Fruit fly (Drosophila melanogaster) whole organism: ENCODE measurements around the gene TfIIA-S.

Source experiments
- EcR ChIP-seq, 2 experiments: fragments of >200 bp; optimal IDR thresholded peaks; 2 replicates each; lab custom pipeline; 2017; ENCODE audit warnings: missing biosample characterization in 2 of 2, missing genetic modification characterization in 2 of 2, missing genetic modification reagents in 2 of 2
- usp ChIP-seq: fragments of >200 bp; optimal IDR thresholded peaks from 2 replicates; lab custom pipeline; 2017; ENCODE audit warnings: missing biosample characterization, missing genetic modification characterization, mixed read lengths

DNA sequence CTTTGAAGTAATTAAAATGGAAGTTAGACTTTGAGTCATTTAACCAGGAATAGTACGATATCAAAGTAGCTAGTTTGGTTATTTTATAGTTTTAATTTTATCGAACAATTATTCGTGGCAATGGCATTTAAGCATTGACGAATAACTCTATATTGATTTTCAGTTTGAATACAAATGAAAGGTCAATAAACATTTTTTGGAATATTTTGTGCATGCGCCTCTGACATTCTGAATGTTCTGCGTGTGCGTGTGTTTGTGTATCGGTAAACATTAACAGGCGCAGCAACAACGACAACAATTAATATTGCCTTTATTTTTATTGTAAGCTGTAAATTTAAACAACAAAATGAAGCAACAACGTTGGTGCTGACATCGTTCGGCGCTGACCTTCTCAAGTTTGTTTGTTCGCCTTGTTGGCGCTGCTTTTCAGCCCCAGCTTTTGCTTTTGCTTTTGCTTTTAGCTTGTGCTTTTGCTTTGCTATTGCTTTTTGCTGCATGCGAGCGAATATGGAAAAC lies 18.5 kb upstream of the TfIIA-S start:
- no peak for TF ChIP-seq EcR (GFP tag; optimal IDR thresholded peaks at IDR 0.05; lab: Kevin White, UChicago)
- TF ChIP-seq usp (GFP tag; lab: Kevin White, UChicago) = no peak
